Worm (Caenorhabditis elegans): ENCODE results near the gene dpy-31.
A peak's percentile ranks its signal among the peaks of the same experiment; 100 is the strongest.

dpy-31 gene

DNA sequence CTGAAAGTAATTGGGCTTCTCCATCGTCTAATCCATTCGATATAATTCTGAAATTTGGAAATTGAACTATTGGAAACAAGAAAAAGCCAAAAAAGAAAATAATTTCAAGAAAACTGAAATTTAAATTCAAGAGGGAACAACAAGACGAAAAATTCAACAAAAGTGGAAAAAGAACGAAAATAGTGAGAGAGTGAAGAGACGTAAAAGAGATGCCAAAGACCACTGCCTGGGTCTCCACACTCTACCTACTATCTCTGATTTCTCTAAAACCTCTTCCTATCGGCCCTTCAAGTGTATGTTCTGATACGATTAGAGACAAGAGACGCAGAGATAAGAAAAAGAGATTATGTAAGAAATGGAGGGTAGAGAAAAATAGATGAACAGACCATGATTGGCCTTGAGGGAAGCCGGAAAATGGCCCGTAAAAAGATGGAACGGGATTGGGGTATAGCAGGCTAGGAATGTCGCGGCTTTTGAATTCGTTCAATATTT, 48.2 kb upstream of the dpy-31 start, which contains the start of gene ogt-1:
TSS of gene ogt-1 (minus strand) at position 51 of the 492 bp plus-strand sequence.
- no peak for TF ChIP-seq C17E4.6 (GFP tag; IDR thresholded peaks at IDR 0.05)
- TF ChIP-seq nhr-90 (tag; optimal IDR thresholded peaks at IDR 0.05): no peak
- no peak for TF ChIP-seq madf-8 (GFP tag; conservative IDR thresholded peaks at IDR 0.05)
- no peak for TF ChIP-seq ztf-25 (GFP tag; IDR thresholded peaks at IDR 0.05)
- no peak for TF ChIP-seq egl-44 (GFP tag; IDR thresholded peaks at IDR 0.05)
- TF ChIP-seq let-526 (GFP tag; IDR thresholded peaks at IDR 0.05): no peak
- TF ChIP-seq lsy-27 (tag; optimal IDR thresholded peaks at IDR 0.05; ENCODE audit: borderline replicate concordance, insufficient read depth): no peak
- no peak for TF ChIP-seq hrde-1 (tag; optimal IDR thresholded peaks at IDR 0.05; ENCODE audit: borderline replicate concordance)
- TF ChIP-seq lir-1 (GFP tag; conservative IDR thresholded peaks at IDR 0.05): no peak
- peak; percentile 65 for TF ChIP-seq dox-1 (GFP tag; IDR thresholded peaks at IDR 0.05)
- peak; percentile 28 for TF ChIP-seq unc-62 (GFP tag; optimal IDR thresholded peaks at IDR 0.05)
- peak; percentile 76 for TF ChIP-seq ceh-27 (GFP tag; optimal IDR thresholded peaks at IDR 0.05)
- TF ChIP-seq ama-1 (optimal IDR thresholded peaks at IDR 0.05): no peak
- TF ChIP-seq ama-1 (GFP tag; optimal IDR thresholded peaks at IDR 0.05): no peak
- no peak for TF ChIP-seq ceh-79 (tag; optimal IDR thresholded peaks at IDR 0.05)
- TF ChIP-seq akir-1 (GFP tag; optimal IDR thresholded peaks at IDR 0.05): no peak
- TF ChIP-seq B0336.3 (GFP tag; IDR thresholded peaks at IDR 0.05): 0 out of 2 replicates have a peak, but pooled peaks have one; percentile 38
- no peak for TF ChIP-seq Y79H2A.3 (GFP tag; conservative IDR thresholded peaks at IDR 0.05)
- TF ChIP-seq nfya-1 (tag; optimal IDR thresholded peaks at IDR 0.05; ENCODE audit: borderline replicate concordance, insufficient read depth): no peak
- no peak for TF ChIP-seq attf-6 (GFP tag; IDR thresholded peaks at IDR 0.05)
- no peak for TF ChIP-seq T26A5.8 (tag; optimal IDR thresholded peaks at IDR 0.05)
- TF ChIP-seq egl-18 (GFP tag; IDR thresholded peaks at IDR 0.05): no peak
- TF ChIP-seq him-1 (tag; optimal IDR thresholded peaks at IDR 0.05): no peak
- TF ChIP-seq hlh-26 (GFP tag; conservative IDR thresholded peaks at IDR 0.05): no peak
- no peak for TF ChIP-seq sptf-2 (GFP tag; optimal IDR thresholded peaks at IDR 0.05)
- no peak for TF ChIP-seq lsl-1 (GFP tag; optimal IDR thresholded peaks at IDR 0.05)
- TF ChIP-seq C06A6.2 (GFP tag; conservative IDR thresholded peaks at IDR 0.05): peak; percentile 65; the same call in 1 of the 2 replicates
- TF ChIP-seq egrh-3 (GFP tag; IDR thresholded peaks at IDR 0.05): no peak; the same call in 1 of the 2 replicates
- TF ChIP-seq ztf-3 (GFP tag; optimal IDR thresholded peaks at IDR 0.05): no peak
- peak; percentile 64 for TF ChIP-seq snpc-3.4 (tag; optimal IDR thresholded peaks at IDR 0.05)
- TF ChIP-seq tbx-9 (tag; optimal IDR thresholded peaks at IDR 0.05; ENCODE audit: borderline replicate concordance): no peak
- no peak for TF ChIP-seq fkh-3 (tag; optimal IDR thresholded peaks at IDR 0.05)
- TF ChIP-seq pha-4 (tag; optimal IDR thresholded peaks at IDR 0.05): no peak
- no peak for TF ChIP-seq ceh-58 (GFP tag; IDR thresholded peaks at IDR 0.05)
- TF ChIP-seq let-607 (tag; optimal IDR thresholded peaks at IDR 0.05): peak in 1 of 2 experiments; percentile 2
- TF ChIP-seq nfya-2 (GFP tag; IDR thresholded peaks at IDR 0.05): no peak
- TF ChIP-seq B0035.1 (tag; optimal IDR thresholded peaks at IDR 0.05): no peak
- peak; percentile 59 for TF ChIP-seq aptf-2 (GFP tag; conservative IDR thresholded peaks at IDR 0.05)
- no peak for TF ChIP-seq ztf-18 (tag; optimal IDR thresholded peaks at IDR 0.05)
- TF ChIP-seq ceh-100 (GFP tag; IDR thresholded peaks at IDR 0.05): no peak
- no peak for TF ChIP-seq F49E8.2 (tag; optimal IDR thresholded peaks at IDR 0.05; ENCODE audit: insufficient read depth)
- TF ChIP-seq chd-7 (tag; optimal IDR thresholded peaks at IDR 0.05): peak; percentile 25
- no peak for TF ChIP-seq somi-1 (GFP tag; optimal IDR thresholded peaks at IDR 0.05)
- no peak for TF ChIP-seq zim-3 (tag; optimal IDR thresholded peaks at IDR 0.05)
- TF ChIP-seq hlh-12 (tag; optimal IDR thresholded peaks at IDR 0.05): no peak
- no peak for TF ChIP-seq zfh-2 (GFP tag; conservative IDR thresholded peaks at IDR 0.05)
- no peak for TF ChIP-seq attf-3 (GFP tag; conservative IDR thresholded peaks at IDR 0.05)
- TF ChIP-seq atf-7 (tag; optimal IDR thresholded peaks at IDR 0.05): peak; percentile 75
